Worm (Caenorhabditis elegans) whole organism, L3 larva: Measurements from ENCODE around the gene prmt-1.
A peak's percentile ranks its signal among the peaks of the same experiment; 100 is the strongest.

ENCODE experiments used
- aly-2 ChIP-seq: fragments of 150-350 bp; optimal IDR thresholded peaks from 2 replicates; lab custom pipeline; 2014; ENCODE audit warnings: missing biosample characterization, missing genetic modification characterization
- ama-1 ChIP-seq: fragments of 150-350 bp; optimal IDR thresholded peaks from 2 replicates; lab custom pipeline; 2018
- ceh-28 ChIP-seq: fragments of 150-350 bp; optimal IDR thresholded peaks from 2 replicates; lab custom pipeline; 2014; ENCODE audit warnings: missing biosample characterization, missing genetic modification reagents, missing genetic modification characterization
- ceh-82 ChIP-seq: fragments of 150-350 bp; optimal IDR thresholded peaks from 2 replicates; lab custom pipeline; 2014; ENCODE audit warnings: missing biosample characterization, missing genetic modification characterization
- egl-27 ChIP-seq: sonication (generic microtip); optimal IDR thresholded peaks from 4 replicates; lab custom pipeline; 2017; ENCODE audit warnings: missing biosample characterization, missing genetic modification reagents, missing genetic modification characterization
- elt-2 ChIP-seq: sonication (generic microtip); optimal IDR thresholded peaks from 2 replicates; lab custom pipeline; 2016; ENCODE audit warnings: missing genetic modification reagents, mild to moderate bottlenecking, missing genetic modification characterization, missing compliant biosample characterization
- elt-3 ChIP-seq, 3 experiments: fragments of 150-350 bp in 1 of 3; sonication (generic microtip) in 2 of 3; optimal IDR thresholded peaks; 2 replicates in 2 of 3; 4 replicates in 1 of 3; lab custom pipeline; 2014 to 2017; ENCODE audit warnings: missing biosample characterization in 3 of 3, missing genetic modification characterization in 3 of 3
- fkh-10 ChIP-seq: sonication (generic microtip); optimal IDR thresholded peaks from 2 replicates; lab custom pipeline; 2017; ENCODE audit warnings: missing biosample characterization, missing genetic modification reagents, missing genetic modification characterization
- fkh-2 ChIP-seq: fragments of 150-350 bp; optimal IDR thresholded peaks from 2 replicates; lab custom pipeline; 2014; ENCODE audit warnings: missing biosample characterization, missing genetic modification reagents, missing genetic modification characterization
- jun-1 ChIP-seq: fragments of 150-350 bp; optimal IDR thresholded peaks from 2 replicates; lab custom pipeline; 2014; ENCODE audit warnings: missing biosample characterization, missing genetic modification reagents, missing genetic modification characterization
- lin-15B ChIP-seq: fragments of 150-350 bp; optimal IDR thresholded peaks from 2 replicates; lab custom pipeline; 2014; ENCODE audit warnings: missing biosample characterization, missing genetic modification characterization
- lin-39 ChIP-seq: fragments of 150-350 bp; optimal IDR thresholded peaks from 2 replicates; lab custom pipeline; 2018; ENCODE audit warnings: missing biosample characterization, missing genetic modification reagents, missing genetic modification characterization
- lsy-12 ChIP-seq: sonication (generic microtip); optimal IDR thresholded peaks from 2 replicates; lab custom pipeline; 2016; ENCODE audit warnings: mild to moderate bottlenecking, missing genetic modification characterization, missing compliant biosample characterization
- nhr-77 ChIP-seq: fragments of 150-350 bp; optimal IDR thresholded peaks from 2 replicates; lab custom pipeline; 2014; ENCODE audit warnings: missing biosample characterization, missing genetic modification characterization
- pha-4 ChIP-seq: fragments of 150-350 bp; optimal IDR thresholded peaks from 2 replicates; lab custom pipeline; 2014; ENCODE audit warnings: missing biosample characterization, missing genetic modification reagents, missing genetic modification characterization
- pqm-1 ChIP-seq: fragments of 150-350 bp; optimal IDR thresholded peaks from 2 replicates; lab custom pipeline; 2017; ENCODE audit warnings: missing biosample characterization, missing genetic modification characterization, inconsistent platforms
- snpc-4 ChIP-seq: fragments of 150-350 bp; optimal IDR thresholded peaks from 2 replicates; lab custom pipeline; 2014; ENCODE audit warnings: missing biosample characterization, missing genetic modification characterization
- unc-62 ChIP-seq: fragments of 150-350 bp; sonication (generic microtip); optimal IDR thresholded peaks from 4 replicates; lab custom pipeline; 2014; ENCODE audit warnings: missing biosample characterization, missing genetic modification reagents, missing genetic modification characterization
- zag-1 ChIP-seq: fragments of 150-350 bp; optimal IDR thresholded peaks from 2 replicates; lab custom pipeline; 2014; ENCODE audit warnings: missing biosample characterization, missing genetic modification characterization
- ztf-11 ChIP-seq: fragments of 150-350 bp; optimal IDR thresholded peaks from 2 replicates; lab custom pipeline; 2014; ENCODE audit warnings: missing biosample characterization, missing genetic modification characterization
- ztf-4 ChIP-seq: fragments of 150-350 bp; optimal IDR thresholded peaks from 2 replicates; lab custom pipeline; 2014; ENCODE audit warnings: missing biosample characterization, missing genetic modification characterization

The prmt-1 gene

ce11 chrV:20225312-20225711, 44.2 kb downstream of the prmt-1 start:
- TF ChIP-seq lsy-12 (tag; lab: Kevin White, UChicago) (no peak), jun-1 (tag; lab: Kevin White, UChicago) (no peak), pha-4 (tag; lab: Kevin White, UChicago) (peak; percentile 28), elt-2 (tag; lab: Kevin White, UChicago) (peak; percentile 76), pqm-1 (tag; lab: Kevin White, UChicago) (peak; percentile 15)

ce11 chrV:20223725-20224124, 45.8 kb downstream of the prmt-1 start:
- no peak for TF ChIP-seq lin-39 (tag; lab: Kevin White, UChicago)
- no peak for TF ChIP-seq ztf-4
- TF ChIP-seq unc-62 (GFP tag; lab: Kevin White, UChicago) = no peak
- TF ChIP-seq ceh-82 = no peak
- no peak for TF ChIP-seq snpc-4 (tag; lab: Kevin White, UChicago)
- TF ChIP-seq ama-1 (lab: Kevin White, UChicago) = no peak
- no peak for TF ChIP-seq fkh-10 (GFP tag; lab: Kevin White, UChicago)
- TF ChIP-seq pha-4 (tag; lab: Kevin White, UChicago) = no peak
- no peak for TF ChIP-seq egl-27 (tag; lab: Kevin White, UChicago)
- TF ChIP-seq aly-2 (tag; lab: Kevin White, UChicago) = no peak
- no peak for TF ChIP-seq ztf-11
- TF ChIP-seq lin-15B = no peak

- TF ChIP-seq fkh-2 (no peak), ztf-11 (no peak), elt-3 (tag; optimal IDR thresholded peaks at IDR 0.05; lab: Kevin White, UChicago) (no peak), zag-1 (tag; lab: Kevin White, UChicago) (no peak), nhr-77 (tag; lab: Kevin White, UChicago) (no peak), ceh-28 (tag; lab: Kevin White, UChicago) (no peak), lin-15B (no peak), ceh-82 (no peak), jun-1 (tag; lab: Kevin White, UChicago) (no peak), aly-2 (tag; lab: Kevin White, UChicago) (no peak)
Measured at ce11 chrV:20220604-20221003, 48.9 kb downstream of the prmt-1 start.
